Worm (Caenorhabditis elegans) whole organism, young adult: ENCODE data around the gene Y69A2AR.31.
A peak's percentile ranks its signal among the peaks of the same experiment; 100 is the strongest.

Experiments used
- B0261.1 ChIP-seq: sonication (generic microtip); optimal IDR thresholded peaks from 2 replicates; lab custom pipeline; 2016; ENCODE audit warnings: mild to moderate bottlenecking, missing genetic modification characterization, moderate library complexity, missing compliant biosample characterization
- B0336.3 ChIP-seq: fragments of 200-800 bp; sonication (Bioruptor generic); IDR thresholded peaks from 2 replicates; pipeline ENCODE4 v1.3.6; 2022; ENCODE audit warnings: missing genetic modification characterization, missing compliant biosample characterization
- F10E7.11 ChIP-seq: sonication (generic microtip); optimal IDR thresholded peaks from 2 replicates; lab custom pipeline; 2017; ENCODE audit warnings: mild to moderate bottlenecking, missing genetic modification characterization, moderate library complexity, missing compliant biosample characterization
- F22D6.2 ChIP-seq: sonication (generic microtip); optimal IDR thresholded peaks from 2 replicates; lab custom pipeline; 2016; ENCODE audit warnings: mild to moderate bottlenecking, missing genetic modification characterization, missing compliant biosample characterization
- F23B12.7 ChIP-seq: sonication (generic microtip); optimal IDR thresholded peaks from 2 replicates; lab custom pipeline; 2017; ENCODE audit warnings: missing genetic modification characterization, mild to moderate bottlenecking, missing compliant biosample characterization, antibody characterized with exemption, moderate library complexity; ENCODE audit not compliant: insufficient read depth
- F33H1.4 ChIP-seq: fragments of 200-800 bp; sonication (Bioruptor generic); IDR thresholded peaks from 2 replicates; pipeline ENCODE4 v1.3.6; 2022; ENCODE audit warnings: missing genetic modification reagents, missing genetic modification characterization, missing compliant biosample characterization
- F49E8.2 ChIP-seq: sonication (generic microtip); optimal IDR thresholded peaks from 3 replicates; lab custom pipeline; 2017; ENCODE audit warnings: missing genetic modification characterization, mild to moderate bottlenecking, missing compliant biosample characterization, antibody characterized with exemption, moderate library complexity; ENCODE audit not compliant: insufficient read depth
- K12H6.12 ChIP-seq: fragments of 200-800 bp; sonication (Bioruptor generic); optimal IDR thresholded peaks from 2 replicates; lab custom pipeline; 2018; ENCODE audit warnings: mild to moderate bottlenecking, missing genetic modification characterization, missing compliant biosample characterization
- ZK185.1 ChIP-seq: sonication (generic microtip); optimal IDR thresholded peaks from 2 replicates; lab custom pipeline; 2016; ENCODE audit warnings: mild to moderate bottlenecking, missing genetic modification characterization, missing compliant biosample characterization; ENCODE audit not compliant: poor library complexity, severe bottlenecking
- akir-1 ChIP-seq: fragments of 200-800 bp; sonication (Bioruptor generic); optimal IDR thresholded peaks from 2 replicates; lab custom pipeline; 2018; ENCODE audit warnings: mild to moderate bottlenecking, missing genetic modification characterization, moderate library complexity, missing compliant biosample characterization
- attf-5 ChIP-seq: fragments of 200-800 bp; sonication (Bioruptor generic); optimal IDR thresholded peaks from 2 replicates; lab custom pipeline; 2018; ENCODE audit warnings: mild to moderate bottlenecking, missing genetic modification characterization, missing compliant biosample characterization
- cebp-2 ChIP-seq: fragments of 200-800 bp; sonication (Bioruptor generic); IDR thresholded peaks from 2 replicates; pipeline ENCODE4 v1.3.6; 2022; ENCODE audit warnings: missing genetic modification characterization, missing compliant biosample characterization
- ceh-79 ChIP-seq: sonication (generic microtip); optimal IDR thresholded peaks from 2 replicates; lab custom pipeline; 2017; ENCODE audit warnings: mild to moderate bottlenecking, missing genetic modification characterization, missing compliant biosample characterization
- dox-1 ChIP-seq: fragments of 200-800 bp; sonication (Bioruptor generic); IDR thresholded peaks from 2 replicates; pipeline ENCODE4 v1.3.6; 2022; ENCODE audit warnings: missing genetic modification reagents, missing genetic modification characterization, missing compliant biosample characterization
- dpl-1 ChIP-seq: fragments of 150-350 bp; optimal IDR thresholded peaks from 2 replicates; lab custom pipeline; 2014; ENCODE audit warnings: missing biosample characterization, missing genetic modification reagents, missing genetic modification characterization
- egrh-3 ChIP-seq: fragments of 200-800 bp; sonication (Bioruptor generic); IDR thresholded peaks from 2 replicates; pipeline ENCODE4 v1.3.6; 2022; ENCODE audit warnings: missing genetic modification reagents, missing genetic modification characterization, missing compliant biosample characterization
- fkh-3 ChIP-seq: sonication (generic microtip); optimal IDR thresholded peaks from 2 replicates; lab custom pipeline; 2016; ENCODE audit warnings: mild to moderate bottlenecking, missing genetic modification characterization, missing compliant biosample characterization
- him-1 ChIP-seq: sonication (generic microtip); optimal IDR thresholded peaks from 2 replicates; lab custom pipeline; 2016; ENCODE audit warnings: missing genotype, missing genetic modification reagents, missing genetic modification characterization, missing compliant biosample characterization
- hlh-26 ChIP-seq: fragments of 200-800 bp; sonication (Bioruptor generic); conservative IDR thresholded peaks from 2 replicates; pipeline ENCODE4 v1.3.6; 2022; ENCODE audit warnings: missing genetic modification reagents, missing genetic modification characterization, missing compliant biosample characterization
- hmg-1.2 ChIP-seq: fragments of 200-800 bp; sonication (Bioruptor generic); IDR thresholded peaks from 2 replicates; pipeline ENCODE4 v1.3.6; 2022; ENCODE audit warnings: missing genetic modification reagents, missing genetic modification characterization, missing compliant biosample characterization
- hmg-20 ChIP-seq: fragments of 200-800 bp; sonication (Bioruptor generic); IDR thresholded peaks from 2 replicates; pipeline ENCODE4 v1.3.6; 2022; ENCODE audit warnings: missing genetic modification reagents, missing genetic modification characterization, missing compliant biosample characterization
- hrde-1 ChIP-seq: sonication (generic microtip); optimal IDR thresholded peaks from 2 replicates; lab custom pipeline; 2016; ENCODE audit warnings: missing genetic modification characterization, mild to moderate bottlenecking, missing compliant biosample characterization, moderate library complexity, missing genotype, missing genetic modification reagents, borderline replicate concordance
- lag-1 ChIP-seq: fragments of 200-800 bp; sonication (Bioruptor generic); IDR thresholded peaks from 2 replicates; pipeline ENCODE4 v1.3.6; 2022; ENCODE audit warnings: missing genetic modification reagents, missing genetic modification characterization, missing compliant biosample characterization
- let-526 ChIP-seq: fragments of 200-800 bp; sonication (Bioruptor generic); IDR thresholded peaks from 2 replicates; pipeline ENCODE4 v1.3.6; 2022; ENCODE audit warnings: missing genetic modification reagents, missing genetic modification characterization, missing compliant biosample characterization
- lin-26 ChIP-seq: fragments of 200-800 bp; sonication (Bioruptor generic); IDR thresholded peaks from 2 replicates; pipeline ENCODE4 v1.3.6; 2022; ENCODE audit warnings: missing genetic modification reagents, missing genetic modification characterization, missing compliant biosample characterization
- lin-35 ChIP-seq, 3 experiments: fragments of 150-350 bp in 2 of 3; sonication (generic microtip) in 1 of 3; optimal IDR thresholded peaks; 2 replicates each; lab custom pipeline; 2014 to 2018; ENCODE audit warnings: missing biosample characterization in 3 of 3, missing genetic modification characterization in 3 of 3, missing genetic modification reagents in 3 of 3
- lin-40 ChIP-seq: sonication (generic microtip); optimal IDR thresholded peaks from 2 replicates; lab custom pipeline; 2016; ENCODE audit warnings: missing genetic modification characterization, mild to moderate bottlenecking, missing compliant biosample characterization, missing genotype, missing genetic modification reagents
- lin-54 ChIP-seq: fragments of 200-800 bp; sonication (Bioruptor generic); optimal IDR thresholded peaks from 2 replicates; lab custom pipeline; 2018; ENCODE audit warnings: mild to moderate bottlenecking, missing genetic modification characterization, missing compliant biosample characterization
- lir-1 ChIP-seq: fragments of 200-800 bp; sonication (Bioruptor generic); conservative IDR thresholded peaks from 2 replicates; pipeline ENCODE4 v1.3.6; 2022; ENCODE audit warnings: missing genetic modification reagents, missing genetic modification characterization, missing compliant biosample characterization
- madf-3 ChIP-seq: fragments of 200-800 bp; sonication (Bioruptor generic); IDR thresholded peaks from 2 replicates; pipeline ENCODE4 v1.3.6; 2022; ENCODE audit warnings: missing genetic modification reagents, missing genetic modification characterization, missing compliant biosample characterization
- madf-8 ChIP-seq: fragments of 200-800 bp; sonication (Bioruptor generic); conservative IDR thresholded peaks from 2 replicates; pipeline ENCODE4 v1.3.6; 2022; ENCODE audit warnings: missing genetic modification reagents, missing genetic modification characterization, missing compliant biosample characterization
- mel-28 ChIP-seq: sonication (generic microtip); optimal IDR thresholded peaks from 2 replicates; lab custom pipeline; 2016; ENCODE audit warnings: borderline replicate concordance, mild to moderate bottlenecking, missing genetic modification characterization, missing compliant biosample characterization
- mxl-1 ChIP-seq: sonication (generic microtip); optimal IDR thresholded peaks from 2 replicates; lab custom pipeline; 2016; ENCODE audit warnings: missing genetic modification characterization, missing compliant biosample characterization
- nfya-2 ChIP-seq: fragments of 200-800 bp; sonication (Bioruptor generic); IDR thresholded peaks from 2 replicates; pipeline ENCODE4 v1.3.6; 2022; ENCODE audit warnings: missing genetic modification reagents, missing genetic modification characterization, missing compliant biosample characterization
- nfyb-1 ChIP-seq: fragments of 200-800 bp; sonication (Bioruptor generic); IDR thresholded peaks from 2 replicates; pipeline ENCODE4 v1.3.6; 2022; ENCODE audit warnings: missing genetic modification reagents, missing genetic modification characterization, missing compliant biosample characterization
- nhr-179 ChIP-seq: sonication (generic microtip); optimal IDR thresholded peaks from 2 replicates; lab custom pipeline; 2016; ENCODE audit warnings: mild to moderate bottlenecking, missing genetic modification characterization, missing compliant biosample characterization
- nhr-27 ChIP-seq: fragments of 200-800 bp; sonication (Bioruptor generic); optimal IDR thresholded peaks from 2 replicates; lab custom pipeline; 2018; ENCODE audit warnings: mild to moderate bottlenecking, missing genetic modification characterization, moderate library complexity, missing compliant biosample characterization
- pbrm-1 ChIP-seq: fragments of 200-800 bp; sonication (Bioruptor generic); IDR thresholded peaks from 2 replicates; pipeline ENCODE4 v1.3.6; 2022; ENCODE audit warnings: missing genetic modification reagents, missing genetic modification characterization, missing compliant biosample characterization
- rcor-1 ChIP-seq: fragments of 200-800 bp; sonication (Bioruptor generic); IDR thresholded peaks from 2 replicates; pipeline ENCODE4 v1.3.6; 2022; ENCODE audit warnings: missing genetic modification reagents, missing genetic modification characterization, missing compliant biosample characterization
- snpc-3.4 ChIP-seq: sonication (generic microtip); optimal IDR thresholded peaks from 2 replicates; lab custom pipeline; 2017; ENCODE audit warnings: missing genetic modification characterization, mild to moderate bottlenecking, missing compliant biosample characterization, antibody characterized with exemption, moderate library complexity, missing genotype, missing genetic modification reagents
- sptf-2 ChIP-seq: fragments of 200-800 bp; sonication (Bioruptor generic); optimal IDR thresholded peaks from 2 replicates; lab custom pipeline; 2018; ENCODE audit warnings: mild to moderate bottlenecking, missing genetic modification characterization, missing compliant biosample characterization
- tbx-9 ChIP-seq: sonication (generic microtip); optimal IDR thresholded peaks from 2 replicates; lab custom pipeline; 2016; ENCODE audit warnings: borderline replicate concordance, missing genetic modification characterization, inconsistent platforms, missing compliant biosample characterization
- tlf-1 ChIP-seq: fragments of 200-800 bp; sonication (Bioruptor generic); optimal IDR thresholded peaks from 2 replicates; lab custom pipeline; 2018; ENCODE audit warnings: mild to moderate bottlenecking, missing genetic modification characterization, missing compliant biosample characterization
- unc-130 ChIP-seq: sonication (generic microtip); optimal IDR thresholded peaks from 2 replicates; lab custom pipeline; 2016; ENCODE audit warnings: missing genetic modification reagents, missing genetic modification characterization, missing compliant biosample characterization
- zim-3 ChIP-seq: sonication (generic microtip); optimal IDR thresholded peaks from 2 replicates; lab custom pipeline; 2017; ENCODE audit warnings: mild to moderate bottlenecking, missing genetic modification characterization, moderate library complexity, missing compliant biosample characterization
- ztf-22 ChIP-seq: fragments of 200-800 bp; sonication (Bioruptor generic); optimal IDR thresholded peaks from 2 replicates; lab custom pipeline; 2018; ENCODE audit warnings: mild to moderate bottlenecking, missing genetic modification characterization, moderate library complexity, missing compliant biosample characterization
- ztf-25 ChIP-seq: fragments of 200-800 bp; sonication (Bioruptor generic); IDR thresholded peaks from 2 replicates; pipeline ENCODE4 v1.3.6; 2022; ENCODE audit warnings: missing genetic modification reagents, missing genetic modification characterization, missing compliant biosample characterization
- ztf-28 ChIP-seq: fragments of 200-800 bp; sonication (Bioruptor generic); IDR thresholded peaks from 2 replicates; pipeline ENCODE4 v1.3.6; 2022; ENCODE audit warnings: missing genetic modification reagents, missing genetic modification characterization, missing compliant biosample characterization

Gene Y69A2AR.31

ce11 chrIV:2703927-2704401 is 40.2 kb upstream of the Y69A2AR.31 start, which contains the start of gene Y94H6A.5 (continued):
- TF ChIP-seq lin-26 (GFP tag; lab: Robert Waterston, UW): no peak
- peak; percentile 34 for TF ChIP-seq attf-5 (GFP tag; lab: Kevin White, UChicago)
- TF ChIP-seq him-1 (tag; lab: Kevin White, UChicago): no peak
- TF ChIP-seq hmg-1.2 (GFP tag; lab: Robert Waterston, UW): peak; percentile 49; the same call in 1 of the 2 replicates
- TF ChIP-seq mxl-1 (tag; lab: Kevin White, UChicago): no peak
- peak; percentile 32; the same call in 1 of the 2 replicates for TF ChIP-seq F33H1.4
- peak; percentile 63; the same call in 1 of the 2 replicates for TF ChIP-seq ztf-25 (GFP tag; lab: Robert Waterston, UW)
- no peak for TF ChIP-seq ZK185.1 (tag; lab: Kevin White, UChicago)
- TF ChIP-seq ztf-22 (GFP tag; lab: Kevin White, UChicago): no peak
- no peak for TF ChIP-seq hrde-1 (tag; lab: Kevin White, UChicago)
- TF ChIP-seq akir-1 (GFP tag; lab: Kevin White, UChicago): no peak
- TF ChIP-seq lir-1 (GFP tag; lab: Robert Waterston, UW): 0 out of 2 replicates have a peak, but pooled peaks have one; percentile 34
- TF ChIP-seq hmg-20 (GFP tag; lab: Robert Waterston, UW): no peak
- no peak for TF ChIP-seq nfya-2 (GFP tag; lab: Robert Waterston, UW)
- no peak for TF ChIP-seq F22D6.2
- TF ChIP-seq egrh-3 (GFP tag; lab: Robert Waterston, UW): 0 out of 2 replicates have a peak, but pooled peaks have one; percentile 9
- no peak for TF ChIP-seq ceh-79 (tag; lab: Kevin White, UChicago)
- no peak for TF ChIP-seq F49E8.2
- TF ChIP-seq B0261.1 (tag; lab: Kevin White, UChicago): no peak
- TF ChIP-seq F10E7.11 (tag; lab: Kevin White, UChicago): no peak
- peak; percentile 10 for TF ChIP-seq lin-54 (GFP tag; lab: Kevin White, UChicago)
- no peak for TF ChIP-seq lag-1 (GFP tag; lab: Robert Waterston, UW)
- no peak for TF ChIP-seq nhr-27 (tag; lab: Kevin White, UChicago)
- no peak for TF ChIP-seq zim-3
- peak; percentile 61 for TF ChIP-seq dox-1 (GFP tag; lab: Robert Waterston, UW)
- TF ChIP-seq fkh-3 (tag; lab: Kevin White, UChicago): no peak
- no peak for TF ChIP-seq nhr-179 (tag; lab: Kevin White, UChicago)
- TF ChIP-seq tlf-1 (GFP tag; lab: Kevin White, UChicago): no peak
- no peak for TF ChIP-seq B0336.3 (GFP tag; lab: Robert Waterston, UW)
- TF ChIP-seq tbx-9 (tag; lab: Kevin White, UChicago): no peak
- TF ChIP-seq pbrm-1 (GFP tag; lab: Robert Waterston, UW): peak; percentile 17; the same call in 1 of the 2 replicates
- TF ChIP-seq hlh-26: no peak
- 0 out of 2 replicates have a peak, but pooled peaks have one; percentile 18 for TF ChIP-seq rcor-1 (GFP tag; lab: Robert Waterston, UW)
- TF ChIP-seq dpl-1 (GFP tag; lab: Kevin White, UChicago): no peak
- TF ChIP-seq madf-8 (GFP tag; lab: Robert Waterston, UW): no peak
- no peak for TF ChIP-seq nfyb-1 (GFP tag; lab: Robert Waterston, UW)
- TF ChIP-seq madf-3: no peak
- peak; percentile 39 for TF ChIP-seq lin-40
- TF ChIP-seq let-526 (GFP tag; lab: Robert Waterston, UW): no peak
- TF ChIP-seq K12H6.12 (tag; lab: Kevin White, UChicago): no peak
- TF ChIP-seq cebp-2 (GFP tag; lab: Robert Waterston, UW): no peak
- peak; percentile 72; the same call in 1 of the 2 replicates for TF ChIP-seq ztf-28
- TF ChIP-seq unc-130 (GFP tag; lab: Kevin White, UChicago): no peak
- TF ChIP-seq mel-28: no peak
- no peak for TF ChIP-seq sptf-2 (GFP tag; lab: Kevin White, UChicago)
- TF ChIP-seq lin-35 (GFP tag; optimal IDR thresholded peaks at IDR 0.05; lab: Kevin White, UChicago): peak in 1 of 3 experiments; percentile 17
- peak; percentile 47 for TF ChIP-seq F23B12.7 (tag; lab: Kevin White, UChicago)
- TF ChIP-seq snpc-3.4 (tag; lab: Kevin White, UChicago): peak; percentile 13
